Fruit fly (Drosophila melanogaster) whole organism, embryonic: ENCODE measurements around the gene CG13062.
A peak's percentile ranks its signal among the peaks of the same experiment; 100 is the strongest.

ENCODE experiments used
- Bdp1 ChIP-seq: fragments of 200-800 bp; sonication (Bioruptor generic); optimal IDR thresholded peaks from 3 replicates; lab custom pipeline; 2016; ENCODE audit warnings: missing biosample characterization, missing genetic modification characterization
- CG1024 ChIP-seq: fragments of 200-800 bp; sonication (Bioruptor generic); IDR thresholded peaks from 2 replicates; pipeline ENCODE4 v1.3.6; 2022; ENCODE audit warnings: missing biosample characterization, missing genetic modification characterization
- CG10366 ChIP-seq: fragments of 200-800 bp; sonication (Bioruptor generic); IDR thresholded peaks from 2 replicates; pipeline ENCODE4 v1.3.6; 2022; ENCODE audit warnings: missing biosample characterization, missing genetic modification characterization
- CG11723 ChIP-seq: fragments of 200-800 bp; sonication (Bioruptor generic); optimal IDR thresholded peaks from 2 replicates; lab custom pipeline; 2017; ENCODE audit warnings: missing biosample characterization, mild to moderate bottlenecking, missing genetic modification characterization
- CG12236 ChIP-seq: fragments of 200-800 bp; sonication (Bioruptor generic); optimal IDR thresholded peaks from 2 replicates; lab custom pipeline; 2016; ENCODE audit warnings: missing biosample characterization, missing genetic modification characterization
- CG13624 ChIP-seq: fragments of 200-800 bp; sonication (Bioruptor generic); optimal IDR thresholded peaks from 2 replicates; lab custom pipeline; 2016; ENCODE audit warnings: missing biosample characterization, missing genetic modification characterization
- CG13894 ChIP-seq: fragments of 200-800 bp; sonication (Bioruptor generic); optimal IDR thresholded peaks from 3 replicates; lab custom pipeline; 2018; ENCODE audit warnings: missing biosample characterization, mild to moderate bottlenecking, missing genetic modification characterization, moderate library complexity
- CG14710 ChIP-seq: fragments of 200-800 bp; sonication (Bioruptor generic); optimal IDR thresholded peaks from 3 replicates; lab custom pipeline; 2019; ENCODE audit warnings: missing biosample characterization, mild to moderate bottlenecking, missing genetic modification characterization, moderate library complexity
- CG1602 ChIP-seq: fragments of 200-800 bp; sonication (Bioruptor generic); optimal IDR thresholded peaks from 3 replicates; lab custom pipeline; 2016; ENCODE audit warnings: missing biosample characterization, missing genetic modification characterization
- CG1647 ChIP-seq: fragments of 200-800 bp; sonication (Bioruptor generic); optimal IDR thresholded peaks from 3 replicates; lab custom pipeline; 2016; ENCODE audit warnings: missing biosample characterization, missing genetic modification characterization
- CG30431 ChIP-seq: fragments of 200-800 bp; sonication (Bioruptor generic); optimal IDR thresholded peaks from 2 replicates; lab custom pipeline; 2017; ENCODE audit warnings: missing biosample characterization, missing genetic modification characterization
- CG32532 ChIP-seq: fragments of 200-800 bp; sonication (Bioruptor generic); IDR thresholded peaks from 2 replicates; pipeline ENCODE4 v1.3.6; 2022; ENCODE audit warnings: missing biosample characterization, missing genetic modification characterization
- CG33213 ChIP-seq: fragments of 200-800 bp; sonication (Bioruptor generic); optimal IDR thresholded peaks from 3 replicates; lab custom pipeline; 2016; ENCODE audit warnings: missing biosample characterization, missing genetic modification characterization
- CG3838 ChIP-seq: fragments of 200-800 bp; sonication (Bioruptor generic); optimal IDR thresholded peaks from 3 replicates; lab custom pipeline; 2016; ENCODE audit warnings: missing biosample characterization, missing genetic modification characterization
- CG4404 ChIP-seq: fragments of 200-800 bp; sonication (Bioruptor generic); IDR thresholded peaks from 2 replicates; pipeline ENCODE4 v1.3.6; 2022; ENCODE audit warnings: missing biosample characterization, missing genetic modification characterization
- CG5245 ChIP-seq: fragments of 200-800 bp; sonication (Bioruptor generic); optimal IDR thresholded peaks from 3 replicates; lab custom pipeline; 2016; ENCODE audit warnings: missing biosample characterization, missing genetic modification characterization
- CG5953 ChIP-seq: fragments of 200-800 bp; sonication (Bioruptor generic); IDR thresholded peaks from 2 replicates; pipeline ENCODE4 v1.3.6; 2022; ENCODE audit warnings: missing biosample characterization, missing genetic modification characterization
- CG7786 ChIP-seq: fragments of 200-800 bp; sonication (Bioruptor generic); optimal IDR thresholded peaks from 2 replicates; lab custom pipeline; 2016; ENCODE audit warnings: missing biosample characterization, missing genetic modification characterization
- CG8089 ChIP-seq: fragments of 200-800 bp; sonication (Bioruptor generic); optimal IDR thresholded peaks from 3 replicates; lab custom pipeline; 2016; ENCODE audit warnings: missing biosample characterization, missing genetic modification characterization
- CG8290 ChIP-seq, 3 experiments: fragments of 200-800 bp; sonication (Bioruptor generic); optimal IDR thresholded peaks; 2 replicates each; lab custom pipeline; 2016 to 2019; ENCODE audit warnings: missing biosample characterization in 3 of 3, missing genetic modification characterization in 3 of 3, mild to moderate bottlenecking in 2 of 3, moderate library complexity in 1 of 3
- CG9437 ChIP-seq: fragments of 200-800 bp; sonication (Bioruptor generic); optimal IDR thresholded peaks from 2 replicates; lab custom pipeline; 2018; ENCODE audit warnings: missing biosample characterization, mild to moderate bottlenecking, missing genetic modification characterization
- CrebB ChIP-seq: fragments of 200-800 bp; sonication (Bioruptor generic); optimal IDR thresholded peaks from 3 replicates; lab custom pipeline; 2018; ENCODE audit warnings: missing biosample characterization, mild to moderate bottlenecking, missing genetic modification characterization
- Dip2 ChIP-seq: fragments of 200-800 bp; sonication (Bioruptor generic); IDR thresholded peaks from 2 replicates; pipeline ENCODE4 v1.3.6; 2022; ENCODE audit warnings: missing biosample characterization, missing genetic modification characterization
- Ets65A ChIP-seq: fragments of 200-800 bp; sonication (Bioruptor generic); peaks from one replicate; lab custom pipeline; 2016; ENCODE audit warnings: missing biosample characterization, missing genetic modification characterization
- HLH54F ChIP-seq: fragments of 200-800 bp; sonication (Bioruptor generic); optimal IDR thresholded peaks from 3 replicates; lab custom pipeline; 2016; ENCODE audit warnings: missing biosample characterization, missing genetic modification characterization
- Hr51 ChIP-seq, 2 experiments: fragments of 200-800 bp; sonication (Bioruptor generic); optimal IDR thresholded peaks; 2 replicates in 1 of 2; 3 replicates in 1 of 2; lab custom pipeline; 2016 to 2018; ENCODE audit warnings: missing biosample characterization in 2 of 2, missing genetic modification characterization in 2 of 2, mild to moderate bottlenecking in 1 of 2, moderate library complexity in 1 of 2
- Lim3 ChIP-seq: fragments of 200-800 bp; sonication (Bioruptor generic); IDR thresholded peaks from 2 replicates; pipeline ENCODE4 v1.3.6; 2022; ENCODE audit warnings: missing biosample characterization, missing genetic modification characterization
- Lpt ChIP-seq: fragments of >200 bp; optimal IDR thresholded peaks from 2 replicates; lab custom pipeline; 2018; ENCODE audit warnings: missing biosample characterization, missing genetic modification characterization
- NFAT ChIP-seq: fragments of 200-800 bp; sonication (Bioruptor generic); IDR thresholded peaks from 2 replicates; pipeline ENCODE4 v1.3.6; 2022; ENCODE audit warnings: missing biosample characterization, missing genetic modification characterization
- Nf-YA ChIP-seq: fragments of 200-800 bp; sonication (Bioruptor generic); IDR thresholded peaks from 2 replicates; pipeline ENCODE4 v1.3.6; 2022; ENCODE audit warnings: missing biosample characterization, missing genetic modification characterization
- Rfx ChIP-seq: fragments of 200-800 bp; sonication (Bioruptor generic); IDR thresholded peaks from 2 replicates; pipeline ENCODE4 v1.3.6; 2022; ENCODE audit warnings: missing biosample characterization, missing genetic modification characterization
- Six4 ChIP-seq: fragments of 200-800 bp; sonication (Bioruptor generic); optimal IDR thresholded peaks from 2 replicates; lab custom pipeline; 2016; ENCODE audit warnings: missing biosample characterization, missing genetic modification characterization
- Ssrp ChIP-seq: fragments of 200-800 bp; sonication (Bioruptor generic); optimal IDR thresholded peaks from 2 replicates; lab custom pipeline; 2018; ENCODE audit warnings: missing biosample characterization, mild to moderate bottlenecking, missing genetic modification characterization, moderate library complexity
- Vsx1 ChIP-seq: fragments of 200-800 bp; sonication (Bioruptor generic); optimal IDR thresholded peaks from 2 replicates; lab custom pipeline; 2017; ENCODE audit warnings: missing biosample characterization, mild to moderate bottlenecking, missing genetic modification characterization, missing genetic modification reagents
- Xrp1 ChIP-seq: fragments of 200-800 bp; sonication (Bioruptor generic); IDR thresholded peaks from 2 replicates; pipeline ENCODE4 v1.3.6; 2022; ENCODE audit warnings: missing biosample characterization, missing genetic modification characterization
- cad ChIP-seq: fragments of >200 bp; optimal IDR thresholded peaks from 2 replicates; lab custom pipeline; 2017; ENCODE audit warnings: missing biosample characterization, missing genetic modification characterization
- ci ChIP-seq: fragments of 200-800 bp; sonication (Bioruptor generic); IDR thresholded peaks from 3 replicates; pipeline ENCODE4 v1.3.6; 2022; ENCODE audit warnings: missing biosample characterization, missing genetic modification characterization
- croc ChIP-seq: fragments of 200-800 bp; sonication (Bioruptor generic); conservative IDR thresholded peaks from 3 replicates; pipeline ENCODE4 v1.3.6; 2022; ENCODE audit warnings: missing biosample characterization, missing genetic modification characterization
- dati ChIP-seq: fragments of 200-800 bp; sonication (Bioruptor generic); IDR thresholded peaks from 2 replicates; pipeline ENCODE4 v1.3.6; 2022; ENCODE audit warnings: missing biosample characterization, missing genetic modification characterization
- fu2 ChIP-seq: fragments of 200-800 bp; sonication (Bioruptor generic); optimal IDR thresholded peaks from 2 replicates; lab custom pipeline; 2016; ENCODE audit warnings: missing biosample characterization, missing genetic modification characterization
- gsb-n ChIP-seq: fragments of 200-800 bp; sonication (Bioruptor generic); optimal IDR thresholded peaks from 3 replicates; lab custom pipeline; 2018; ENCODE audit warnings: missing biosample characterization, mild to moderate bottlenecking, missing genetic modification characterization
- ham ChIP-seq: fragments of 200-800 bp; sonication (Bioruptor generic); IDR thresholded peaks from 2 replicates; pipeline ENCODE4 v1.3.6; 2022; ENCODE audit warnings: missing biosample characterization, missing genetic modification characterization
- ind ChIP-seq: fragments of 200-800 bp; sonication (Bioruptor generic); optimal IDR thresholded peaks from 3 replicates; lab custom pipeline; 2016; ENCODE audit warnings: missing biosample characterization, missing genetic modification characterization
- knrl ChIP-seq: fragments of 200-800 bp; sonication (Bioruptor generic); IDR thresholded peaks from 3 replicates; pipeline ENCODE4 v1.3.6; 2022; ENCODE audit warnings: missing biosample characterization, missing genetic modification characterization; ENCODE audit not compliant: partially characterized antibody
- lbe ChIP-seq: fragments of 200-800 bp; sonication (Bioruptor generic); optimal IDR thresholded peaks from 2 replicates; lab custom pipeline; 2016; ENCODE audit warnings: missing biosample characterization, mild to moderate bottlenecking, missing genetic modification characterization
- mam ChIP-seq: fragments of 200-800 bp; sonication (Bioruptor generic); optimal IDR thresholded peaks from 3 replicates; lab custom pipeline; 2016; ENCODE audit warnings: missing biosample characterization, missing genetic modification characterization
- mld ChIP-seq: fragments of 200-800 bp; sonication (Bioruptor generic); IDR thresholded peaks from 3 replicates; pipeline ENCODE4 v1.3.6; 2022; ENCODE audit warnings: missing biosample characterization, missing genetic modification characterization; ENCODE audit not compliant: partially characterized antibody
- p53 ChIP-seq: fragments of 200-800 bp; sonication (Bioruptor generic); optimal IDR thresholded peaks from 2 replicates; lab custom pipeline; 2016; ENCODE audit warnings: missing biosample characterization, missing genetic modification characterization
- pan ChIP-seq, 4 experiments: fragments of >200 bp in 3 of 4; fragments of 200-800 bp in 1 of 4; sonication (Bioruptor generic) in 1 of 4; optimal IDR thresholded peaks in 3 of 4; IDR thresholded peaks in 1 of 4; 2 replicates each; pipeline versions ENCODE4 v1.3.6 to Lab custom; 2017 to 2022; ENCODE audit warnings: missing biosample characterization in 2 of 4, missing genetic modification characterization in 2 of 4, mixed read lengths in 1 of 4
- scrt ChIP-seq: fragments of 200-800 bp; sonication (Bioruptor generic); optimal IDR thresholded peaks from 2 replicates; lab custom pipeline; 2018; ENCODE audit warnings: missing biosample characterization, mild to moderate bottlenecking, missing genetic modification characterization, moderate library complexity
- shn ChIP-seq: fragments of 200-800 bp; sonication (Bioruptor generic); optimal IDR thresholded peaks from 3 replicates; lab custom pipeline; 2016; ENCODE audit warnings: missing biosample characterization, missing genetic modification characterization
- toy ChIP-seq: fragments of 200-800 bp; sonication (Bioruptor generic); IDR thresholded peaks from 2 replicates; pipeline ENCODE4 v1.3.6; 2022; ENCODE audit warnings: missing biosample characterization, missing genetic modification characterization

CG13062 gene

DNA sequence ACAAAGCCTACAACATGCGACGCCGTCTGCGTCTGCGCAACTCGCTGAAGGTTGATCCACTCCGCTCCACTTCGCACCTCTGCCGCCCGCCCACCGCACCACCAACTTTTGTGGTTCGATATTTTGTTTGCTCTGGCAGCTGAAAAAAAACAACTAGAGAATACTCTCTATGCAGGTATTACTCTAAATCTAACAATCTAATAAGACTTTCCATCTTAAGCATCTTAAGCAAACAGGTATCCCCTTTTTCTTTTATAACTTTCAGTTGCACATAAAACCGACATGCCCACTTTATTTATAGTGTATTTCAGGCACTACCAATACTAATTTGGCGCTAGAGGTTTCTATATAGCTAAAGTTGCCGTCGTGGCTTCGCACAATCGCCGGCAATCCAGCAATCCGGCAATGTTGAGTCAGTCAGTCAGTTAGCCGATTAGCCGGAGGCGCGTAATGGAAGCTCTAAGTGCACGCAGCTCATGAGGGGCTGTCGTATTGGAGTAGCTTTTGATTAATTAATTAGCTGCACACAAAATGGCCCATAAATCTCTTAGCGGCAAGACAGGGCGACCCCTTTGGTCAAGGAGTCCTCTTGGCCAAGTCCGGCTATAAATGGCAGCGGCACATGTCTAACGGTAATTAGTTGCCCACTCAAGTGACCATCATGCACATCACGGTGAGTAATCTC, 14.3 kb downstream of the CG13062 start, which contains the start of gene CG13058 (continued):
- TF ChIP-seq Nf-YA: peak; percentile 54
- no peak for TF ChIP-seq CG4404 (GFP tag; lab: Robert Waterston, UW)
- peak; percentile 41 for TF ChIP-seq CG8089 (GFP tag; lab: Kevin White, UChicago)
- peak; percentile 53 for TF ChIP-seq CG13894 (tag; lab: Kevin White, UChicago)
- TF ChIP-seq gsb-n (tag; lab: Kevin White, UChicago): no peak
- TF ChIP-seq CG32532: no peak
- TF ChIP-seq CG8290 (GFP tag; optimal IDR thresholded peaks at IDR 0.05; lab: Kevin White, UChicago): no peak
- TF ChIP-seq CG8290 (tag; optimal IDR thresholded peaks at IDR 0.05; lab: Kevin White, UChicago): peak in 1 of 2 experiments; percentile 81
- TF ChIP-seq mam: no peak
- TF ChIP-seq scrt (GFP tag; lab: Kevin White, UChicago): peak; percentile 37
- TF ChIP-seq CG13624: no peak
- TF ChIP-seq CG33213 (GFP tag; lab: Kevin White, UChicago): no peak
- TF ChIP-seq CG5245 (GFP tag; lab: Kevin White, UChicago): peak; percentile 21
- TF ChIP-seq CG11723 (GFP tag; lab: Kevin White, UChicago): peak; percentile 24
- peak; percentile 75 for TF ChIP-seq ci (GFP tag; lab: Robert Waterston, UW)
- TF ChIP-seq CG14710 (tag; lab: Kevin White, UChicago): no peak
- TF ChIP-seq ham (GFP tag; lab: Robert Waterston, UW): no peak
- TF ChIP-seq Ssrp: no peak
- no peak for TF ChIP-seq CG5953 (GFP tag; lab: Robert Waterston, UW)
- TF ChIP-seq CG12236 (GFP tag; lab: Kevin White, UChicago): no peak
- TF ChIP-seq CG1647 (GFP tag; lab: Kevin White, UChicago): peak; percentile 44
- TF ChIP-seq NFAT: no peak
- TF ChIP-seq mld (GFP tag; lab: Robert Waterston, UW): no peak
- no peak for TF ChIP-seq croc
- no peak for TF ChIP-seq cad (GFP tag; lab: Kevin White, UChicago)
- peak; percentile 59 for TF ChIP-seq CG1024
- peak; percentile 4 for TF ChIP-seq shn
- peak; percentile 61 for TF ChIP-seq CG7786 (GFP tag; lab: Kevin White, UChicago)
- TF ChIP-seq lbe (GFP tag; lab: Kevin White, UChicago): no peak
- TF ChIP-seq CG30431 (GFP tag; lab: Kevin White, UChicago): peak; percentile 27
- TF ChIP-seq Vsx1: peak; percentile 16
- peak; percentile 50 for TF ChIP-seq CG9437 (GFP tag; lab: Kevin White, UChicago)
- peak; percentile 41 for TF ChIP-seq CG1602 (GFP tag; lab: Kevin White, UChicago)
- TF ChIP-seq Ets65A (GFP tag; lab: Kevin White, UChicago): peak; percentile 45
- peak; percentile 31 for TF ChIP-seq CrebB (tag; lab: Kevin White, UChicago)
- TF ChIP-seq dati (GFP tag; lab: Robert Waterston, UW): no peak
- TF ChIP-seq, all 482 proteins: peak for 203

DNA sequence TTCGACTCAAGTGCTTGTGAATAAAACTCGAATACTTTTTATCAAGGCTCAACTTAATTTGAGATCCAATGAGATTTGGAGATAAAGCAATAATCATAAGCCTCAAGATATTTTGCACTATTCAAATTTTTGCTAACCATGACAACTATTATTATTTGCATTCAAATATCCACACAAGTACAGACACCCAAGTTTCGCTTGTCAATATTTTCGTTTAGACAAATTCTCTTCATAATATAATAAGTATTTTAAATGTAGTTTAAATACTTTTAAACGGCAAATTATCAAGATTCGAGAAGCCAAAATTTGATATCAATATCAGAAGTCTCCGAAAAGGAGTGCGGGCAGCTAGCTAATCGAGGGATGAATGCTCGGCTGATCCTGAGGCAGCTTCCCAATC, 15.4 kb downstream of the CG13062 start, which contains the start of gene CG33061:
CG33061 (plus strand) TSS at position 301 of the 400 bp plus-strand sequence.
- TF ChIP-seq Dip2 (GFP tag; lab: Robert Waterston, UW) (no peak), Hr51 (GFP tag; optimal IDR thresholded peaks at IDR 0.05; lab: Kevin White, UChicago) (no peak), HLH54F (GFP tag; lab: Kevin White, UChicago) (no peak), Six4 (no peak), toy (no peak), Bdp1 (no peak), knrl (GFP tag; lab: Robert Waterston, UW) (no peak), Rfx (GFP tag; lab: Robert Waterston, UW) (no peak), CG10366 (GFP tag; lab: Robert Waterston, UW) (no peak), Lpt (GFP tag; lab: Kevin White, UChicago) (no peak), CG3838 (GFP tag; lab: Kevin White, UChicago) (no peak), ind (GFP tag; lab: Kevin White, UChicago) (no peak), Xrp1 (GFP tag; lab: Robert Waterston, UW) (no peak), Lim3 (GFP tag; lab: Robert Waterston, UW) (no peak), p53 (GFP tag; lab: Kevin White, UChicago) (no peak), fu2 (GFP tag; lab: Kevin White, UChicago) (no peak), pan (optimal IDR thresholded peaks at IDR 0.05; lab: Kevin White, UChicago) (no peak), pan (GFP tag; optimal IDR thresholded peaks at IDR 0.05 in 1 of 2, IDR thresholded peaks at IDR 0.05 in 1 of 2) (no peak)
